Worm (Caenorhabditis elegans) whole organism, L4 larva: ENCODE measurements around the gene asns-2.

ENCODE experiments used
- nhr-10 ChIP-seq: fragments of 150-350 bp; optimal IDR thresholded peaks from 2 replicates; lab custom pipeline; 2014; ENCODE audit warnings: missing biosample characterization, missing genetic modification characterization
- unc-130 ChIP-seq: sonication (generic microtip); optimal IDR thresholded peaks from 2 replicates; lab custom pipeline; 2016; ENCODE audit warnings: missing genetic modification reagents, missing genetic modification characterization, missing compliant biosample characterization

ce11 chrX:8723840-8724239 lies 26.9 kb downstream of the asns-2 start:
- no peak for TF ChIP-seq nhr-10 (tag; lab: Kevin White, UChicago)
- TF ChIP-seq unc-130 (GFP tag; lab: Kevin White, UChicago) = no peak
